Fruit fly (Drosophila melanogaster): ENCODE measurements around the gene CG13055.

DNA sequence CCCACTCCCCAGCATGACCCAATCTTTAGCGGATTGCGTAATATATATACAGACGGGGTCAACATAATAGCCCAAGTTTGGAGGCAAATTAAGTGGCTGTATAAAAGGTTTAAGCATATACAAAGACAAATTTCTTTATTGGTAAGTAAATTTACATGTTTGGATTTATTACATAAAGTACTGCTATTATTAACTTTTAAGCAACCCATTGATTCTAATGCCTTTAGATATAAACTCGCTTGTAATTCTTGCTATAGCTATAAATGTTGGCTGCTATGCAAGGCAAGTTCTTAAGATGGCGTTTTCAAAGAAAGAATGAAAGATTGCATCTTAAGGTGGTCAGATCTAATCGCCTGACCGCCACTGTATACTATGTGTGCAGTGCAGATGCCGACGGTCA lies 49.6 kb downstream of the CG13055 start:
- TF ChIP-seq Myc (optimal IDR thresholded peaks at IDR 0.05) (no peak), fru (GFP tag; optimal IDR thresholded peaks at IDR 0.05) (peak; percentile 62)

Measured in whole organism, wandering third instar larva.